Fruit fly (Drosophila melanogaster) whole organism, prepupa: ENCODE results near the gene SecCl.
A peak's percentile ranks its signal among the peaks of the same experiment; 100 is the strongest.

Experiments used
- CG11294 ChIP-seq: fragments of 200-800 bp; sonication (Bioruptor generic); IDR thresholded peaks from 2 replicates; pipeline ENCODE4 v1.3.6; 2022; ENCODE audit warnings: missing biosample characterization, missing genetic modification characterization
- CG11762 ChIP-seq: fragments of 200-800 bp; sonication (Bioruptor generic); optimal IDR thresholded peaks from 3 replicates; lab custom pipeline; 2016; ENCODE audit warnings: missing biosample characterization, missing genetic modification characterization; ENCODE audit not compliant: insufficient read depth
- CG11902 ChIP-seq: fragments of 200-800 bp; sonication (Bioruptor generic); optimal IDR thresholded peaks from 3 replicates; lab custom pipeline; 2016; ENCODE audit warnings: missing biosample characterization, missing genetic modification characterization
- CG15336 ChIP-seq: fragments of 200-800 bp; sonication (Bioruptor generic); IDR thresholded peaks from 2 replicates; pipeline ENCODE4 v1.3.6; 2022; ENCODE audit warnings: missing biosample characterization, missing genetic modification characterization
- CG1621 ChIP-seq: fragments of 200-800 bp; sonication (Bioruptor generic); optimal IDR thresholded peaks from 3 replicates; lab custom pipeline; 2018; ENCODE audit warnings: missing biosample characterization, mild to moderate bottlenecking, missing genetic modification characterization
- CG16779 ChIP-seq: fragments of 200-800 bp; sonication (Bioruptor generic); optimal IDR thresholded peaks from 3 replicates; lab custom pipeline; 2017; ENCODE audit warnings: missing biosample characterization, mild to moderate bottlenecking, missing genetic modification characterization
- CG3032 ChIP-seq: fragments of 200-800 bp; optimal IDR thresholded peaks from 2 replicates; lab custom pipeline; 2019; ENCODE audit warnings: missing biosample characterization, mild to moderate bottlenecking, missing genetic modification characterization, moderate library complexity
- CG32006 ChIP-seq: fragments of 200-800 bp; sonication (Bioruptor generic); optimal IDR thresholded peaks from 3 replicates; lab custom pipeline; 2017; ENCODE audit warnings: missing biosample characterization, mild to moderate bottlenecking, missing genetic modification characterization
- CG4318 ChIP-seq: fragments of 200-800 bp; sonication (Bioruptor generic); optimal IDR thresholded peaks from 3 replicates; lab custom pipeline; 2017; ENCODE audit warnings: missing biosample characterization, mild to moderate bottlenecking, missing genetic modification characterization
- CG6163 ChIP-seq: fragments of 200-800 bp; sonication (Bioruptor generic); IDR thresholded peaks from 3 replicates; pipeline ENCODE4 v1.3.6; 2022; ENCODE audit warnings: missing biosample characterization, missing genetic modification characterization
- CG6276 ChIP-seq: fragments of 200-800 bp; sonication (Bioruptor generic); optimal IDR thresholded peaks from 2 replicates; lab custom pipeline; 2017; ENCODE audit warnings: missing biosample characterization, mild to moderate bottlenecking, missing genetic modification characterization
- CG6792 ChIP-seq: fragments of 200-800 bp; sonication (Bioruptor generic); optimal IDR thresholded peaks from 3 replicates; lab custom pipeline; 2016; ENCODE audit warnings: missing biosample characterization, missing genetic modification characterization
- CG6854 ChIP-seq: fragments of 200-800 bp; sonication (Bioruptor generic); optimal IDR thresholded peaks from 2 replicates; lab custom pipeline; 2017; ENCODE audit warnings: missing biosample characterization, mild to moderate bottlenecking, missing genetic modification characterization
- CG7368 ChIP-seq: fragments of 200-800 bp; sonication (Bioruptor generic); optimal IDR thresholded peaks from 3 replicates; lab custom pipeline; 2016; ENCODE audit warnings: missing biosample characterization, missing genetic modification characterization
- CG8119 ChIP-seq: fragments of 200-800 bp; sonication (Bioruptor generic); IDR thresholded peaks from 3 replicates; pipeline ENCODE4 v1.3.6; 2022; ENCODE audit warnings: missing biosample characterization, missing genetic modification characterization
- CG8319 ChIP-seq: fragments of 200-800 bp; sonication (Bioruptor generic); optimal IDR thresholded peaks from 3 replicates; lab custom pipeline; 2016; ENCODE audit warnings: missing biosample characterization, missing genetic modification characterization
- CG8632 ChIP-seq: fragments of 200-800 bp; sonication (Bioruptor generic); optimal IDR thresholded peaks from 3 replicates; lab custom pipeline; 2016; ENCODE audit warnings: missing biosample characterization, missing genetic modification characterization
- CG9139 ChIP-seq: fragments of 200-800 bp; sonication (Bioruptor generic); optimal IDR thresholded peaks from 3 replicates; lab custom pipeline; 2017; ENCODE audit warnings: missing biosample characterization, mild to moderate bottlenecking, missing genetic modification characterization
- Eip78C ChIP-seq: fragments of 200-800 bp; sonication (Bioruptor generic); peaks from one replicate; lab custom pipeline; 2016; ENCODE audit warnings: missing biosample characterization, missing genetic modification characterization
- Eip93F ChIP-seq: fragments of 200-800 bp; sonication (Bioruptor generic); optimal IDR thresholded peaks from 2 replicates; lab custom pipeline; 2016; ENCODE audit warnings: missing biosample characterization, mild to moderate bottlenecking, missing genetic modification characterization
- Ets96B ChIP-seq: fragments of 200-800 bp; optimal IDR thresholded peaks from 2 replicates; lab custom pipeline; 2019; ENCODE audit warnings: missing biosample characterization, mild to moderate bottlenecking, missing genetic modification characterization, moderate library complexity
- Gug ChIP-seq: fragments of 200-800 bp; sonication (Bioruptor generic); IDR thresholded peaks from 2 replicates; pipeline ENCODE4 v1.3.6; 2022; ENCODE audit warnings: missing biosample characterization, missing genetic modification characterization
- Hr39 ChIP-seq: fragments of 200-800 bp; sonication (Bioruptor generic); optimal IDR thresholded peaks from 2 replicates; lab custom pipeline; 2016; ENCODE audit warnings: missing biosample characterization, missing genetic modification characterization
- Hr4 ChIP-seq: fragments of 200-800 bp; sonication (Bioruptor generic); optimal IDR thresholded peaks from 3 replicates; lab custom pipeline; 2016; ENCODE audit warnings: missing biosample characterization, missing genetic modification characterization
- Lpt ChIP-seq: fragments of 200-800 bp; sonication (Bioruptor generic); optimal IDR thresholded peaks from 3 replicates; lab custom pipeline; 2016; ENCODE audit warnings: missing biosample characterization, missing genetic modification characterization
- OdsH ChIP-seq: fragments of 200-800 bp; sonication (Bioruptor generic); optimal IDR thresholded peaks from 3 replicates; lab custom pipeline; 2016; ENCODE audit warnings: missing biosample characterization, missing genetic modification characterization
- Sox102F ChIP-seq: fragments of 200-800 bp; sonication (Bioruptor generic); optimal IDR thresholded peaks from 2 replicates; lab custom pipeline; 2016; ENCODE audit warnings: missing biosample characterization, mild to moderate bottlenecking, missing genetic modification characterization
- Sox14 ChIP-seq: fragments of 200-800 bp; sonication (Bioruptor generic); optimal IDR thresholded peaks from 3 replicates; lab custom pipeline; 2016; ENCODE audit warnings: missing biosample characterization, missing genetic modification characterization
- acj6 ChIP-seq: fragments of 200-800 bp; sonication (Bioruptor generic); optimal IDR thresholded peaks from 3 replicates; lab custom pipeline; 2016; ENCODE audit warnings: missing biosample characterization, missing genetic modification characterization
- cyc ChIP-seq: fragments of 200-800 bp; sonication (Bioruptor generic); optimal IDR thresholded peaks from 3 replicates; lab custom pipeline; 2016; ENCODE audit warnings: missing biosample characterization, missing genetic modification characterization
- dac ChIP-seq: fragments of 200-800 bp; sonication (Bioruptor generic); optimal IDR thresholded peaks from 2 replicates; lab custom pipeline; 2017; ENCODE audit warnings: missing biosample characterization, mild to moderate bottlenecking, missing genetic modification characterization
- dsx ChIP-seq: fragments of 200-800 bp; optimal IDR thresholded peaks from 3 replicates; lab custom pipeline; 2019; ENCODE audit warnings: missing biosample characterization, mild to moderate bottlenecking, missing genetic modification characterization, moderate library complexity; ENCODE audit not compliant: poor library complexity, severe bottlenecking
- eg ChIP-seq: fragments of 200-800 bp; sonication (Bioruptor generic); IDR thresholded peaks from 3 replicates; pipeline ENCODE4 v1.3.6; 2022; ENCODE audit warnings: missing biosample characterization, missing genetic modification characterization
- esn ChIP-seq: fragments of 200-800 bp; sonication (Bioruptor generic); optimal IDR thresholded peaks from 2 replicates; lab custom pipeline; 2016; ENCODE audit warnings: missing biosample characterization, mild to moderate bottlenecking, missing genetic modification characterization, moderate library complexity
- fd59A ChIP-seq: fragments of 200-800 bp; sonication (Bioruptor generic); optimal IDR thresholded peaks from 2 replicates; lab custom pipeline; 2017; ENCODE audit warnings: missing biosample characterization, mild to moderate bottlenecking, missing genetic modification characterization, missing genetic modification reagents
- fd85E ChIP-seq: fragments of 200-800 bp; sonication (Bioruptor generic); optimal IDR thresholded peaks from 3 replicates; lab custom pipeline; 2016; ENCODE audit warnings: missing biosample characterization, missing genetic modification characterization
- lz ChIP-seq: fragments of 200-800 bp; sonication (Bioruptor generic); optimal IDR thresholded peaks from 3 replicates; lab custom pipeline; 2016; ENCODE audit warnings: missing biosample characterization, missing genetic modification characterization
- net ChIP-seq: fragments of 200-800 bp; sonication (Bioruptor generic); optimal IDR thresholded peaks from 3 replicates; lab custom pipeline; 2016; ENCODE audit warnings: missing biosample characterization, missing genetic modification characterization
- pdm3 ChIP-seq: fragments of 200-800 bp; sonication (Bioruptor generic); optimal IDR thresholded peaks from 3 replicates; lab custom pipeline; 2016; ENCODE audit warnings: missing biosample characterization, missing genetic modification characterization
- salr ChIP-seq, 2 experiments: fragments of 200-800 bp; sonication (Bioruptor generic); optimal IDR thresholded peaks; 3 replicates each; lab custom pipeline; 2016 to 2018; ENCODE audit warnings: missing biosample characterization in 2 of 2, missing genetic modification characterization in 2 of 2, mild to moderate bottlenecking in 1 of 2
- spab ChIP-seq: fragments of 200-800 bp; sonication (Bioruptor generic); optimal IDR thresholded peaks from 2 replicates; lab custom pipeline; 2017; ENCODE audit warnings: missing biosample characterization, mild to moderate bottlenecking, missing genetic modification characterization, missing genetic modification reagents
- topi ChIP-seq: fragments of 200-800 bp; sonication (Bioruptor generic); optimal IDR thresholded peaks from 3 replicates; lab custom pipeline; 2016; ENCODE audit warnings: missing biosample characterization, missing genetic modification characterization

Gene SecCl

DNA sequence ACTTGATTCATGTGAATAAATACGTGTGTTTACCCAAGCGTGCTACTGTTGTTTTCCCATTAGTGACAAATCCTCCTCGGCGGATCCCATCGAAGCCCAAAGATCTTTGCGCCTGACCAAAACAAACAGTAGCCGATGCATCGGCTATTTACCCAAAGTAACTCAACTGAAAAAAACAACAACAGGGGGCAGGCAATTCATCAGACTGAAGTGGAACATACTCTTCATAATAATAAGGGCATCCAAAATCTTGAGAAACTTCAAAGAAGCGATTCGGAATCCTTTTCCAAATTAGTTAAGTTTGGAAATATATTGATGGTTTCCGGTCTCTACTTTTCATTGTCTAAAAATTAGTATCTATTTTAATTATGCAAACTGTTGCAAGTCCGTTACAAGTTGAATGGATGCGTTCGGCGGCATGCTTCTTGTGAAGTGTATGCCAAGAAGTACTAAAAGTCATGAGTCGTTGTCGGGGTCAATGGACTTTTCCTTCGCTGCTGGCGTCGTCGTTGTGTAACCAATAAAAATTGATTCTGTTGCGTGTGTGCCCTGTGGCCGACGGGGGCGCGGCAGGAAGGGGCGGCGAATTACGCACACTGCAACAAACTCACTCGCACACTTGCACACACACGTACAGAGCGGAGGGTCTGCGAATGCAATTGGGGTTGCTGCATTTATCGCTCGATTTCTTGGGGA, 25.5 kb downstream of the SecCl start (continued):
- TF ChIP-seq fd59A (GFP tag; lab: Kevin White, UChicago): peak; percentile 66
- peak; percentile 69; the same call in 2 of the 3 replicates for TF ChIP-seq CG6163 (GFP tag; lab: Robert Waterston, UW)
- peak; percentile 41 for TF ChIP-seq Eip93F (GFP tag; lab: Kevin White, UChicago)
- TF ChIP-seq CG3032 (tag; lab: Kevin White, UChicago): peak; percentile 54
- peak; percentile 82 for TF ChIP-seq esn (GFP tag; lab: Kevin White, UChicago)
- TF ChIP-seq topi: peak; percentile 83
- TF ChIP-seq CG11294: no peak
- TF ChIP-seq salr (GFP tag; optimal IDR thresholded peaks at IDR 0.05; lab: Kevin White, UChicago): peak; percentile 26 to 31
- peak; percentile 83 for TF ChIP-seq Hr39 (GFP tag; lab: Kevin White, UChicago)
- no peak for TF ChIP-seq Lpt (GFP tag; lab: Kevin White, UChicago)
- TF ChIP-seq CG32006 (GFP tag; lab: Kevin White, UChicago): peak; percentile 55
- TF ChIP-seq CG6276 (GFP tag; lab: Kevin White, UChicago): peak; percentile 26
- peak; percentile 94 for TF ChIP-seq Eip78C (GFP tag; lab: Kevin White, UChicago)
- TF ChIP-seq Gug: no peak
- TF ChIP-seq acj6 (GFP tag; lab: Kevin White, UChicago): peak; percentile 75
- TF ChIP-seq lz: peak; percentile 64
- TF ChIP-seq Sox14 (GFP tag; lab: Kevin White, UChicago): peak; percentile 80
- peak; percentile 54 for TF ChIP-seq Hr4 (GFP tag; lab: Kevin White, UChicago)
- TF ChIP-seq CG8119 (GFP tag; lab: Robert Waterston, UW): peak; percentile 53
- TF ChIP-seq CG1621 (tag; lab: Kevin White, UChicago): peak; percentile 28
- TF ChIP-seq CG9139: no peak
- no peak for TF ChIP-seq eg (GFP tag; lab: Robert Waterston, UW)
- TF ChIP-seq CG6792: peak; percentile 57
- TF ChIP-seq Ets96B (tag; lab: Kevin White, UChicago): peak; percentile 71
- TF ChIP-seq pdm3 (GFP tag; lab: Kevin White, UChicago): peak; percentile 77
- TF ChIP-seq Sox102F (GFP tag; lab: Kevin White, UChicago): peak; percentile 82
- no peak for TF ChIP-seq CG4318 (GFP tag; lab: Kevin White, UChicago)
- peak; percentile 76 for TF ChIP-seq OdsH (GFP tag; lab: Kevin White, UChicago)

dm6 chr3L:17496012-17496411, 26.1 kb downstream of the SecCl start:
- TF ChIP-seq CG6276 (GFP tag; lab: Kevin White, UChicago) (no peak), Lpt (GFP tag; lab: Kevin White, UChicago) (no peak), cyc (GFP tag; lab: Kevin White, UChicago) (no peak), CG32006 (GFP tag; lab: Kevin White, UChicago) (no peak), acj6 (GFP tag; lab: Kevin White, UChicago) (no peak), fd85E (GFP tag; lab: Kevin White, UChicago) (no peak), dac (no peak), CG11902 (GFP tag; lab: Kevin White, UChicago) (no peak), lz (no peak), Eip93F (GFP tag; lab: Kevin White, UChicago) (no peak), CG15336 (GFP tag; lab: Robert Waterston, UW) (no peak), CG6854 (GFP tag; lab: Kevin White, UChicago) (no peak), CG8319 (GFP tag; lab: Kevin White, UChicago) (no peak)
- TF ChIP-seq, all 60 proteins: peak for 0

DNA sequence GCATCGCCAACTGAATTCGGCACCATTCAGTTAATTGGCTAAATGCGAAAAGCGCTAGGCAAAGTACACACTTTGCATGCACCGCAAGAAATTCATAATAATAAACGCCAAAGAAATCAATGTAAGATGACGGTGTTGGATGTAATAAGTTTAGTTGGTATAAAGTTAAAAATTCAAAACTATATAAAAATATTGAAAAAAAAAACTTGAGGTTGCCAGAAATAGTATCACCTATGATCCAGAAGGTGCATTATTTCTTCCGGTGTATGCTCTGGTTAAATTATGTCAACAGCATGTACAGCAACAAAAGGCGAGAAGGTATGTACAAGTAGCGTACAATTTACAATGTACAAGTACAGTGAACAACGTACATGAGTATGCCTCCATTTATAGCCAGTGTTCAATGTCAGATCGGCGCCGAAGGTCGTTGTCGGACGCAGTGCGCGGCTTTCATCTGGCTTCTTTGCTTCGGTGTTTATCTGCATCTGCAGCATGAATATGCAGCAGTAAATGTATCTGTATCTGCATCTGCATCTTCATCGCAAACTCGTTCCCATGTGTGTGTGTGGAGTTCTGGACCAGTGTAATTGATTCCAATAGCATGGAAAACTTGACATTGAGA, 27.1 kb downstream of the SecCl start:
- TF ChIP-seq CG11762 (GFP tag; lab: Kevin White, UChicago) (peak; percentile 77), OdsH (GFP tag; lab: Kevin White, UChicago) (peak; percentile 85), pdm3 (GFP tag; lab: Kevin White, UChicago) (peak; percentile 85), CG6276 (GFP tag; lab: Kevin White, UChicago) (peak; percentile 72), spab (GFP tag; lab: Kevin White, UChicago) (peak; percentile 82), Eip93F (GFP tag; lab: Kevin White, UChicago) (no peak), CG8319 (GFP tag; lab: Kevin White, UChicago) (peak; percentile 71), net (GFP tag; lab: Kevin White, UChicago) (peak; percentile 84), dsx (peak; percentile 71), Lpt (GFP tag; lab: Kevin White, UChicago) (peak; percentile 72), CG1621 (tag; lab: Kevin White, UChicago) (peak; percentile 74), CG16779 (peak; percentile 73), Hr39 (GFP tag; lab: Kevin White, UChicago) (peak; percentile 46), cyc (GFP tag; lab: Kevin White, UChicago) (peak; percentile 55), Ets96B (tag; lab: Kevin White, UChicago) (peak; percentile 81), CG7368 (GFP tag; lab: Kevin White, UChicago) (peak; percentile 83), CG8632 (GFP tag; lab: Kevin White, UChicago) (peak; percentile 80), lz (peak; percentile 42), Sox14 (GFP tag; lab: Kevin White, UChicago) (peak; percentile 85), Sox102F (GFP tag; lab: Kevin White, UChicago) (peak; percentile 43), CG32006 (GFP tag; lab: Kevin White, UChicago) (peak; percentile 87), fd85E (GFP tag; lab: Kevin White, UChicago) (no peak), acj6 (GFP tag; lab: Kevin White, UChicago) (peak; percentile 86)
